Worm (Caenorhabditis elegans) whole organism, L1 larva: Measurements from ENCODE around the gene B0244.15.

Experiments
- lin-15B ChIP-seq: fragments of 150-350 bp; sonication (generic microtip); optimal IDR thresholded peaks from 3 replicates; lab custom pipeline; 2014; ENCODE audit warnings: missing biosample characterization, missing genetic modification characterization
- nhr-20 ChIP-seq: sonication (generic microtip); optimal IDR thresholded peaks from 2 replicates; lab custom pipeline; 2016; ENCODE audit warnings: mild to moderate bottlenecking, missing genetic modification characterization, missing compliant biosample characterization
- nhr-77 ChIP-seq: fragments of 150-350 bp; optimal IDR thresholded peaks from 2 replicates; lab custom pipeline; 2014; ENCODE audit warnings: missing biosample characterization, missing genetic modification characterization
- rnt-1 ChIP-seq: sonication (generic microtip); optimal IDR thresholded peaks from 2 replicates; lab custom pipeline; 2016; ENCODE audit warnings: mild to moderate bottlenecking, missing genetic modification characterization, moderate library complexity, missing compliant biosample characterization

ce11 chrIII:5701491-5701890 is 41.7 kb upstream of the B0244.15 start:
- TF ChIP-seq nhr-20 (no peak), nhr-77 (tag; lab: Kevin White, UChicago) (no peak), rnt-1 (tag; lab: Kevin White, UChicago) (no peak), lin-15B (tag; lab: Kevin White, UChicago) (no peak)
